Worm (Caenorhabditis elegans) whole organism, L3 larva: ENCODE results near the gene tif-1A.

Experiments
- aly-2 ChIP-seq: fragments of 150-350 bp; optimal IDR thresholded peaks from 2 replicates; lab custom pipeline; 2014; ENCODE audit warnings: missing biosample characterization, missing genetic modification characterization
- lsy-12 ChIP-seq: sonication (generic microtip); optimal IDR thresholded peaks from 2 replicates; lab custom pipeline; 2016; ENCODE audit warnings: mild to moderate bottlenecking, missing genetic modification characterization, missing compliant biosample characterization
- nhr-11 ChIP-seq: fragments of 150-350 bp; optimal IDR thresholded peaks from 2 replicates; lab custom pipeline; 2014; ENCODE audit warnings: missing biosample characterization, missing genetic modification characterization
- nhr-12 ChIP-seq: fragments of 150-350 bp; optimal IDR thresholded peaks from 2 replicates; lab custom pipeline; 2014; ENCODE audit warnings: missing biosample characterization, missing genetic modification characterization
- pha-4 ChIP-seq: fragments of 150-350 bp; optimal IDR thresholded peaks from 2 replicates; lab custom pipeline; 2014; ENCODE audit warnings: missing biosample characterization, missing genetic modification reagents, missing genetic modification characterization

DNA sequence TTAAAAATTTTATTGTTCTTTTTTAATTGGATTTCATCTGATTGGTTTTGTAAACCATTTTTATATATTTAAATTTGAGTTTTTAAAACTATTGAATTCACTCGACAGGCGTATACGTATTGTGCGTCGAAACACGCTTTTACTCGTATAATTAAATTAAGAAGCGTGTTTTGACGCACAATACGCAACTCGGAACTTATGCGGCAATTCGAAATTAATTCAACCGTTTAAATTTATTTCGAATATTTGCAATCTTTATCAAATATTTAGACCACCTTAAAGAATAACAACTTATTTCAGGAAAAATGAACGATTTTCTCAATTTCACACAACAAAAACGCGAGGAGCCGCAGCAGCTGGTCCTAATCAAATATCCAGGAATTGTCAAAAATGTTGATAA lies 18.0 kb upstream of the tif-1A start, which contains the start of gene tftc-5:
- no peak for TF ChIP-seq lsy-12 (tag; lab: Kevin White, UChicago)
- no peak for TF ChIP-seq nhr-11
- TF ChIP-seq pha-4 (tag; lab: Kevin White, UChicago): no peak
- TF ChIP-seq aly-2 (tag; lab: Kevin White, UChicago): no peak
- no peak for TF ChIP-seq nhr-12 (tag; lab: Kevin White, UChicago)
